Worm (Caenorhabditis elegans) whole organism, young adult: ENCODE measurements around the gene try-5.

Source experiments
- C06A6.2 ChIP-seq: fragments of 200-800 bp; sonication (Bioruptor generic); conservative IDR thresholded peaks from 2 replicates; pipeline ENCODE4 v1.3.6; 2022; ENCODE audit warnings: missing genetic modification characterization, missing compliant biosample characterization
- D2030.7 ChIP-seq: fragments of 200-800 bp; sonication (Bioruptor generic); IDR thresholded peaks from 2 replicates; pipeline ENCODE4 v1.3.6; 2022; ENCODE audit warnings: missing genetic modification reagents, missing genetic modification characterization, missing compliant biosample characterization
- F33H1.4 ChIP-seq: fragments of 200-800 bp; sonication (Bioruptor generic); IDR thresholded peaks from 2 replicates; pipeline ENCODE4 v1.3.6; 2022; ENCODE audit warnings: missing genetic modification reagents, missing genetic modification characterization, missing compliant biosample characterization
- F49E8.2 ChIP-seq: sonication (generic microtip); optimal IDR thresholded peaks from 3 replicates; lab custom pipeline; 2017; ENCODE audit warnings: missing genetic modification characterization, mild to moderate bottlenecking, missing compliant biosample characterization, antibody characterized with exemption, moderate library complexity; ENCODE audit not compliant: insufficient read depth
- T07F8.4 ChIP-seq: sonication (generic microtip); optimal IDR thresholded peaks from 2 replicates; lab custom pipeline; 2016; ENCODE audit warnings: mild to moderate bottlenecking, missing genetic modification characterization, moderate library complexity, missing compliant biosample characterization
- Y53F4B.3 ChIP-seq: fragments of 200-800 bp; sonication (Bioruptor generic); IDR thresholded peaks from 2 replicates; pipeline ENCODE4 v1.3.6; 2022; ENCODE audit warnings: missing genetic modification reagents, missing genetic modification characterization, missing compliant biosample characterization
- Y67H2A.10 ChIP-seq: fragments of 200-800 bp; sonication (Bioruptor generic); conservative IDR thresholded peaks from 2 replicates; pipeline ENCODE4 v1.3.6; 2022; ENCODE audit warnings: missing genetic modification reagents, missing genetic modification characterization, missing compliant biosample characterization
- Y79H2A.3 ChIP-seq: fragments of 200-800 bp; sonication (Bioruptor generic); conservative IDR thresholded peaks from 2 replicates; pipeline ENCODE4 v1.3.6; 2022; ENCODE audit warnings: missing genetic modification reagents, missing genetic modification characterization, missing compliant biosample characterization
- Y95B8A.8 ChIP-seq: fragments of 200-800 bp; sonication (Bioruptor generic); IDR thresholded peaks from 2 replicates; pipeline ENCODE4 v1.3.6; 2022; ENCODE audit warnings: missing genetic modification reagents, missing genetic modification characterization, missing compliant biosample characterization
- ama-1 ChIP-seq, 3 experiments: fragments of 150-350 bp in 1 of 3; sonication (generic microtip) in 2 of 3; optimal IDR thresholded peaks; 2 replicates each; lab custom pipeline; 2014 to 2018; ENCODE audit warnings: missing biosample characterization in 2 of 3, missing genetic modification characterization in 2 of 3, missing genetic modification reagents in 2 of 3
- aptf-3 ChIP-seq: fragments of 200-800 bp; sonication (Bioruptor generic); IDR thresholded peaks from 2 replicates; pipeline ENCODE4 v1.3.6; 2022; ENCODE audit warnings: missing genetic modification characterization, missing compliant biosample characterization
- attf-3 ChIP-seq: fragments of 200-800 bp; sonication (Bioruptor generic); conservative IDR thresholded peaks from 2 replicates; pipeline ENCODE4 v1.3.6; 2022; ENCODE audit warnings: missing genetic modification reagents, missing genetic modification characterization, missing compliant biosample characterization
- attf-6 ChIP-seq: fragments of 200-800 bp; sonication (Bioruptor generic); IDR thresholded peaks from 2 replicates; pipeline ENCODE4 v1.3.6; 2022; ENCODE audit warnings: missing genetic modification reagents, missing genetic modification characterization, missing compliant biosample characterization
- cebp-1 ChIP-seq, 2 experiments: fragments of 200-800 bp in 1 of 2; sonication (Bioruptor generic) in 1 of 2; sonication (generic microtip) in 1 of 2; IDR thresholded peaks in 1 of 2; optimal IDR thresholded peaks in 1 of 2; 2 replicates each; pipeline versions ENCODE4 v1.3.6 to Lab custom; 2017 to 2022; ENCODE audit warnings: missing compliant biosample characterization in 2 of 2, missing genetic modification characterization in 2 of 2, mild to moderate bottlenecking in 1 of 2, missing genetic modification reagents in 1 of 2, moderate library complexity in 1 of 2
- cebp-2 ChIP-seq: fragments of 200-800 bp; sonication (Bioruptor generic); IDR thresholded peaks from 2 replicates; pipeline ENCODE4 v1.3.6; 2022; ENCODE audit warnings: missing genetic modification characterization, missing compliant biosample characterization
- ceh-27 ChIP-seq: fragments of 200-800 bp; sonication (Bioruptor generic); optimal IDR thresholded peaks from 2 replicates; lab custom pipeline; 2018; ENCODE audit warnings: mild to moderate bottlenecking, missing genetic modification characterization, moderate library complexity, missing compliant biosample characterization
- ceh-40 ChIP-seq: fragments of 200-800 bp; sonication (Bioruptor generic); IDR thresholded peaks from 2 replicates; pipeline ENCODE4 v1.3.6; 2022; ENCODE audit warnings: missing genetic modification characterization, missing compliant biosample characterization
- ceh-58 ChIP-seq: fragments of 200-800 bp; sonication (Bioruptor generic); IDR thresholded peaks from 2 replicates; pipeline ENCODE4 v1.3.6; 2022; ENCODE audit warnings: missing genetic modification characterization, missing compliant biosample characterization
- chd-7 ChIP-seq: sonication (generic microtip); optimal IDR thresholded peaks from 2 replicates; lab custom pipeline; 2016; ENCODE audit warnings: mild to moderate bottlenecking, missing genetic modification characterization, moderate library complexity, missing compliant biosample characterization
- die-1 ChIP-seq: sonication (generic microtip); optimal IDR thresholded peaks from 2 replicates; lab custom pipeline; 2016; ENCODE audit warnings: missing genotype, mild to moderate bottlenecking, missing genetic modification characterization, missing compliant biosample characterization
- egl-18 ChIP-seq: fragments of 200-800 bp; sonication (Bioruptor generic); IDR thresholded peaks from 2 replicates; pipeline ENCODE4 v1.3.6; 2022; ENCODE audit warnings: missing genetic modification reagents, missing genetic modification characterization, missing compliant biosample characterization
- egl-44 ChIP-seq: fragments of 200-800 bp; sonication (Bioruptor generic); IDR thresholded peaks from 2 replicates; pipeline ENCODE4 v1.3.6; 2022; ENCODE audit warnings: missing genetic modification reagents, missing genetic modification characterization, missing compliant biosample characterization
- hlh-26 ChIP-seq: fragments of 200-800 bp; sonication (Bioruptor generic); conservative IDR thresholded peaks from 2 replicates; pipeline ENCODE4 v1.3.6; 2022; ENCODE audit warnings: missing genetic modification reagents, missing genetic modification characterization, missing compliant biosample characterization
- hmg-20 ChIP-seq: fragments of 200-800 bp; sonication (Bioruptor generic); IDR thresholded peaks from 2 replicates; pipeline ENCODE4 v1.3.6; 2022; ENCODE audit warnings: missing genetic modification reagents, missing genetic modification characterization, missing compliant biosample characterization
- let-607 ChIP-seq, 2 experiments: fragments of 200-800 bp in 1 of 2; sonication (Bioruptor generic) in 1 of 2; sonication (generic microtip) in 1 of 2; optimal IDR thresholded peaks; 2 replicates each; lab custom pipeline; 2016 to 2018; ENCODE audit warnings: mild to moderate bottlenecking in 2 of 2, missing compliant biosample characterization in 2 of 2, missing genetic modification characterization in 2 of 2, moderate library complexity in 2 of 2, missing genotype in 1 of 2
- lin-35 ChIP-seq, 3 experiments: fragments of 150-350 bp in 2 of 3; sonication (generic microtip) in 1 of 3; optimal IDR thresholded peaks; 2 replicates each; lab custom pipeline; 2014 to 2018; ENCODE audit warnings: missing biosample characterization in 3 of 3, missing genetic modification characterization in 3 of 3, missing genetic modification reagents in 3 of 3
- lin-40 ChIP-seq: sonication (generic microtip); optimal IDR thresholded peaks from 2 replicates; lab custom pipeline; 2016; ENCODE audit warnings: missing genetic modification characterization, mild to moderate bottlenecking, missing compliant biosample characterization, missing genotype, missing genetic modification reagents
- madf-10 ChIP-seq: sonication (generic microtip); optimal IDR thresholded peaks from 2 replicates; lab custom pipeline; 2016; ENCODE audit warnings: mild to moderate bottlenecking, missing genetic modification characterization, missing compliant biosample characterization
- madf-6 ChIP-seq: fragments of 200-800 bp; sonication (Bioruptor generic); IDR thresholded peaks from 2 replicates; pipeline ENCODE4 v1.3.6; 2022; ENCODE audit warnings: missing genetic modification reagents, missing genetic modification characterization, missing compliant biosample characterization
- mes-4 ChIP-seq: sonication (generic microtip); optimal IDR thresholded peaks from 2 replicates; lab custom pipeline; 2016; ENCODE audit warnings: missing genotype, missing genetic modification characterization, missing compliant biosample characterization
- mxl-1 ChIP-seq: sonication (generic microtip); optimal IDR thresholded peaks from 2 replicates; lab custom pipeline; 2016; ENCODE audit warnings: missing genetic modification characterization, missing compliant biosample characterization
- nfya-1 ChIP-seq: sonication (generic microtip); optimal IDR thresholded peaks from 2 replicates; lab custom pipeline; 2017; ENCODE audit warnings: antibody characterized with exemption, missing compliant biosample characterization, missing genetic modification characterization, borderline replicate concordance; ENCODE audit not compliant: insufficient read depth
- nhr-120 ChIP-seq: fragments of 200-800 bp; sonication (Bioruptor generic); IDR thresholded peaks from 2 replicates; pipeline ENCODE4 v1.3.6; 2022; ENCODE audit warnings: missing genetic modification characterization, missing compliant biosample characterization
- nhr-80 ChIP-seq: sonication (generic microtip); optimal IDR thresholded peaks from 2 replicates; lab custom pipeline; 2016; ENCODE audit warnings: missing genetic modification characterization, missing compliant biosample characterization
- pbrm-1 ChIP-seq: fragments of 200-800 bp; sonication (Bioruptor generic); IDR thresholded peaks from 2 replicates; pipeline ENCODE4 v1.3.6; 2022; ENCODE audit warnings: missing genetic modification reagents, missing genetic modification characterization, missing compliant biosample characterization
- rec-8 ChIP-seq, 2 experiments: sonication (generic microtip); optimal IDR thresholded peaks; 2 replicates each; lab custom pipeline; 2016; ENCODE audit warnings: mild to moderate bottlenecking in 2 of 2, missing genetic modification characterization in 2 of 2, missing genetic modification reagents in 2 of 2, missing genotype in 2 of 2, missing biosample characterization in 1 of 2, missing compliant biosample characterization in 1 of 2, moderate library complexity in 1 of 2
- repo-1 ChIP-seq: sonication (generic microtip); optimal IDR thresholded peaks from 2 replicates; lab custom pipeline; 2017; ENCODE audit warnings: mild to moderate bottlenecking, missing genetic modification characterization, missing compliant biosample characterization
- rpc-1 ChIP-seq, 2 experiments: fragments of 150-350 bp in 1 of 2; sonication (generic microtip) in 1 of 2; optimal IDR thresholded peaks; 2 replicates each; lab custom pipeline; 2014 to 2018; ENCODE audit warnings: missing biosample characterization in 1 of 2, missing genetic modification characterization in 1 of 2, missing genetic modification reagents in 1 of 2, missing genotype in 1 of 2
- sptf-2 ChIP-seq: fragments of 200-800 bp; sonication (Bioruptor generic); optimal IDR thresholded peaks from 2 replicates; lab custom pipeline; 2018; ENCODE audit warnings: mild to moderate bottlenecking, missing genetic modification characterization, missing compliant biosample characterization
- zim-3 ChIP-seq: sonication (generic microtip); optimal IDR thresholded peaks from 2 replicates; lab custom pipeline; 2017; ENCODE audit warnings: mild to moderate bottlenecking, missing genetic modification characterization, moderate library complexity, missing compliant biosample characterization
- ztf-25 ChIP-seq: fragments of 200-800 bp; sonication (Bioruptor generic); IDR thresholded peaks from 2 replicates; pipeline ENCODE4 v1.3.6; 2022; ENCODE audit warnings: missing genetic modification reagents, missing genetic modification characterization, missing compliant biosample characterization
- ztf-26 ChIP-seq: sonication (generic microtip); optimal IDR thresholded peaks from 2 replicates; lab custom pipeline; 2017; ENCODE audit warnings: missing genetic modification characterization, missing compliant biosample characterization
- ztf-3 ChIP-seq: fragments of 200-800 bp; sonication (Bioruptor generic); optimal IDR thresholded peaks from 2 replicates; lab custom pipeline; 2018; ENCODE audit warnings: mild to moderate bottlenecking, missing genetic modification characterization, missing compliant biosample characterization
- ztf-6 ChIP-seq: fragments of 200-800 bp; sonication (Bioruptor generic); IDR thresholded peaks from 2 replicates; pipeline ENCODE4 v1.3.6; 2022; ENCODE audit warnings: missing genetic modification reagents, missing genetic modification characterization, missing compliant biosample characterization

The try-5 gene

ce11 chrV:9343629-9344624 is 2.9 kb upstream of the try-5 start, which contains the start of gene tos-1 (continued):
- TF ChIP-seq repo-1 (tag; lab: Kevin White, UChicago) (peak; percentile 96), Y67H2A.10 (GFP tag; lab: Robert Waterston, UW) (peak; percentile 98), rec-8 (tag; optimal IDR thresholded peaks at IDR 0.05; lab: Kevin White, UChicago) (no peak), Y79H2A.3 (GFP tag; lab: Robert Waterston, UW) (peak; percentile 74; the same call in 1 of the 2 replicates), zim-3 (tag; lab: Kevin White, UChicago) (peak; percentile 85), cebp-2 (no peak; the same call in 1 of the 2 replicates), chd-7 (tag; lab: Kevin White, UChicago) (peak; percentile 98), hmg-20 (no peak), F49E8.2 (tag; lab: Kevin White, UChicago) (peak; percentile 27), egl-18 (peak; percentile 90), madf-6 (peak; percentile 46; the same call in 1 of the 2 replicates), nhr-120 (GFP tag; lab: Robert Waterston, UW) (no peak), mxl-1 (tag; lab: Kevin White, UChicago) (no peak), attf-3 (GFP tag; lab: Robert Waterston, UW) (peak; percentile 87), sptf-2 (GFP tag; lab: Kevin White, UChicago) (no peak), ceh-27 (peak; percentile 95), aptf-3 (no peak), lin-35 (GFP tag; optimal IDR thresholded peaks at IDR 0.05; lab: Kevin White, UChicago) (peak in 2 of 3 experiments; percentile 80 to 85), ztf-25 (GFP tag; lab: Robert Waterston, UW) (0 out of 2 replicates have a peak, but pooled peaks have one; percentile 52), rpc-1 (optimal IDR thresholded peaks at IDR 0.05; lab: Kevin White, UChicago) (no peak), rpc-1 (tag; optimal IDR thresholded peaks at IDR 0.05; lab: Kevin White, UChicago) (no peak), nhr-80 (tag; lab: Kevin White, UChicago) (peak; percentile 94), nfya-1 (tag; lab: Kevin White, UChicago) (no peak), cebp-1 (GFP tag; IDR thresholded peaks at IDR 0.05; lab: Robert Waterston, UW) (peak; percentile 91), cebp-1 (tag; optimal IDR thresholded peaks at IDR 0.05; lab: Kevin White, UChicago) (peak; percentile 98), Y95B8A.8 (GFP tag; lab: Robert Waterston, UW) (peak; percentile 96), ztf-26 (tag; lab: Kevin White, UChicago) (peak; percentile 99), mes-4 (no peak), C06A6.2 (peak; percentile 95), F33H1.4 (GFP tag; lab: Robert Waterston, UW) (peak; percentile 62), ceh-40 (GFP tag; lab: Robert Waterston, UW) (no peak), attf-6 (GFP tag; lab: Robert Waterston, UW) (0 out of 2 replicates have a peak, but pooled peaks have one; percentile 22), ztf-6 (peak; percentile 91), T07F8.4 (tag; lab: Kevin White, UChicago) (peak; percentile 21), die-1 (peak; percentile 88), ceh-58 (GFP tag; lab: Robert Waterston, UW) (0 out of 2 replicates have a peak, but pooled peaks have one; percentile 45), let-607 (tag; optimal IDR thresholded peaks at IDR 0.05; lab: Kevin White, UChicago) (peak; percentile 89 to 90), D2030.7 (GFP tag; lab: Robert Waterston, UW) (peak; percentile 85), pbrm-1 (peak; percentile 98), madf-10 (tag; lab: Kevin White, UChicago) (peak; percentile 96), lin-40 (tag; lab: Kevin White, UChicago) (peak; percentile 99), ztf-3 (GFP tag; lab: Kevin White, UChicago) (peak; percentile 86), Y53F4B.3 (peak; percentile 7; the same call in 1 of the 2 replicates), hlh-26 (GFP tag; lab: Robert Waterston, UW) (no peak), egl-44 (no peak), ama-1 (optimal IDR thresholded peaks at IDR 0.05; lab: Kevin White, UChicago) (peak; percentile 99), ama-1 (GFP tag; optimal IDR thresholded peaks at IDR 0.05; lab: Kevin White, UChicago) (no peak)
